Fruit fly (Drosophila melanogaster): ENCODE data around the gene nSMase.

The nSMase gene

dm6 chr3L:3222643-3223389, 3.9 kb downstream of the nSMase start, which contains the start of the genes RpL28 and eIF1 (continued):
- no peak for TF ChIP-seq Hr78 (GFP tag; optimal IDR thresholded peaks at IDR 0.05)

DNA sequence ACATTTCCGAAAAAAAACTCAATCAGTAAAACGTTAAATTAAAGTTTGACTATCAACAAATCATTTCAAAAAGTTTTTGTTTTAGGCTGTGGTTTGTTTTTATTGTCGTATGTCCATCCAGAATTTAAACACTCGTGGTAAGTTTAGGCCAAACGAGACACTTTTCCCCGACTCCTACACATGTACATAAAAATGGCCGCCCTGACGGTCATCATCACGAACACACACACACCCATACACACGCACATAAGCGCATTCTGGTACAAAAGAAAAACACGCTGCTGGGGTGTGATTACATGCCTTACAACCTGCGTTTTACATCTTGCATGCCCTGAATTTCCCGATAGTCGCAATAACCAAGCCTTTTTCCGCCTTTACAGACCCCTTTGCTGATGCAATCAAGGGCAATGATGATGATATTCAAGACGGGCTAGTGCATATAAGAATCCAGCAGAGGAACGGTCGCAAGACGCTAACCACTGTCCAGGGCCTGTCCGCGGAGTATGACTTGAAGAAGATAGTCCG, 4.5 kb downstream of the nSMase start:
- no peak for TF ChIP-seq HLH106 (tag; optimal IDR thresholded peaks at IDR 0.05)
- TF ChIP-seq dsf (GFP tag; optimal IDR thresholded peaks at IDR 0.05; ENCODE audit: borderline replicate concordance), result no peak
- TF ChIP-seq GATAd (GFP tag; optimal IDR thresholded peaks at IDR 0.05), result no peak
- no peak for TF ChIP-seq Vsx2 (GFP tag; optimal IDR thresholded peaks at IDR 0.05; ENCODE audit: partially characterized antibody)
- TF ChIP-seq h (GFP tag; optimal IDR thresholded peaks at IDR 0.05), result no peak
- TF ChIP-seq Hr78 (GFP tag; optimal IDR thresholded peaks at IDR 0.05), result no peak

- TF ChIP-seq jim (GFP tag; optimal IDR thresholded peaks at IDR 0.05) (no peak), Abd-B (GFP tag; optimal IDR thresholded peaks at IDR 0.05) (no peak), Rel (GFP tag; optimal IDR thresholded peaks at IDR 0.05) (no peak), Rel (tag; optimal IDR thresholded peaks at IDR 0.05) (peak; percentile 97), Mio (GFP tag; optimal IDR thresholded peaks at IDR 0.05) (no peak), h (GFP tag; optimal IDR thresholded peaks at IDR 0.05) (peak; percentile 13), brk (GFP tag; optimal IDR thresholded peaks at IDR 0.05) (no peak), rgr (GFP tag; optimal IDR thresholded peaks at IDR 0.05) (peak; percentile 36), woc (GFP tag; optimal IDR thresholded peaks at IDR 0.05) (no peak), foxo (GFP tag; optimal IDR thresholded peaks at IDR 0.05) (peak in 1 of 2 experiments; percentile 17), sage (GFP tag; optimal IDR thresholded peaks at IDR 0.05) (no peak), psq (GFP tag; optimal IDR thresholded peaks at IDR 0.05) (no peak), br (GFP tag; optimal IDR thresholded peaks at IDR 0.05) (no peak), Hnf4 (GFP tag; optimal IDR thresholded peaks at IDR 0.05) (no peak), Jra (GFP tag; optimal IDR thresholded peaks at IDR 0.05) (peak; percentile 27), CG32264 (GFP tag; optimal IDR thresholded peaks at IDR 0.05) (no peak), CG9705 (GFP tag; optimal IDR thresholded peaks at IDR 0.05) (no peak), Sp1 (GFP tag; optimal IDR thresholded peaks at IDR 0.05) (peak; percentile 6)
Observed at dm6 chr3L:3224740-3225719, 6.1 kb downstream of the nSMase start, which contains the start of gene Larp4B. Larp4B (plus strand) TSS chr3L:3224838.

dm6 chr3L:3225769-3226457, 7.0 kb downstream of the nSMase start:
- peak in 1 of 2 experiments; percentile 92 for TF ChIP-seq dl (GFP tag; optimal IDR thresholded peaks at IDR 0.05; ENCODE audit: insufficient read depth in 1 of 2, partially characterized antibody in 2 of 2)
- no peak for TF ChIP-seq Rel (GFP tag; optimal IDR thresholded peaks at IDR 0.05)
- no peak for TF ChIP-seq Rel (tag; optimal IDR thresholded peaks at IDR 0.05)
- peak; percentile 20 for TF ChIP-seq Sp1 (GFP tag; optimal IDR thresholded peaks at IDR 0.05)
- no peak for TF ChIP-seq Myc (optimal IDR thresholded peaks at IDR 0.05)
- peak; percentile 66 for TF ChIP-seq psq (GFP tag; optimal IDR thresholded peaks at IDR 0.05)
- peak; percentile 35 for TF ChIP-seq br (GFP tag; optimal IDR thresholded peaks at IDR 0.05)
- peak; percentile 99 for TF ChIP-seq Dif (GFP tag; optimal IDR thresholded peaks at IDR 0.05; ENCODE audit: partially characterized antibody)
- no peak for TF ChIP-seq usp (GFP tag; optimal IDR thresholded peaks at IDR 0.05)
- TF ChIP-seq lola (GFP tag; optimal IDR thresholded peaks at IDR 0.05), result peak; percentile 83
- no peak for TF ChIP-seq CrebA (GFP tag; optimal IDR thresholded peaks at IDR 0.05; ENCODE audit: borderline replicate concordance)
- TF ChIP-seq sv (GFP tag; optimal IDR thresholded peaks at IDR 0.05), result no peak
- no peak for TF ChIP-seq Jra (GFP tag; optimal IDR thresholded peaks at IDR 0.05)
- no peak for TF ChIP-seq rgr (GFP tag; optimal IDR thresholded peaks at IDR 0.05)
- no peak for TF ChIP-seq OdsH (GFP tag; optimal IDR thresholded peaks at IDR 0.05)
- no peak for TF ChIP-seq jim (GFP tag; optimal IDR thresholded peaks at IDR 0.05)
- no peak for TF ChIP-seq CG9705 (GFP tag; optimal IDR thresholded peaks at IDR 0.05)
